Fruit fly (Drosophila melanogaster): ENCODE data around the gene snRNP-U1-C.

The snRNP-U1-C gene

dm6 chr3R:18997388-18998287, 14.2 kb upstream of the snRNP-U1-C start (continued):
- TF ChIP-seq CHES-1-like (GFP tag; optimal IDR thresholded peaks at IDR 0.05) (peak; percentile 72), CG8290 (GFP tag; optimal IDR thresholded peaks at IDR 0.05) (no peak), CG8290 (tag; optimal IDR thresholded peaks at IDR 0.05) (peak; percentile 64 to 97), dpn (GFP tag; optimal IDR thresholded peaks at IDR 0.05) (peak in 1 of 2 experiments; percentile 21), al (GFP tag; IDR thresholded peaks at IDR 0.05) (no peak), CG3847 (GFP tag; IDR thresholded peaks at IDR 0.05) (peak; percentile 33; the same call in 1 of the 2 replicates), pzg (GFP tag; optimal IDR thresholded peaks at IDR 0.05) (no peak), CG4360 (GFP tag; IDR thresholded peaks at IDR 0.05) (peak; percentile 44; the same call in 1 of the 2 replicates), CG15696 (tag; optimal IDR thresholded peaks at IDR 0.05) (peak; percentile 88), CG31365 (tag; optimal IDR thresholded peaks at IDR 0.05) (peak; percentile 58), CG33213 (GFP tag; optimal IDR thresholded peaks at IDR 0.05) (peak; percentile 6), Sox100B (GFP tag; optimal IDR thresholded peaks at IDR 0.05) (peak; percentile 80), prd (optimal IDR thresholded peaks at IDR 0.05) (no peak), prd (GFP tag; IDR thresholded peaks at IDR 0.05) (no peak), CG12391 (tag; optimal IDR thresholded peaks at IDR 0.05) (peak; percentile 71), trem (tag; optimal IDR thresholded peaks at IDR 0.05) (peak; percentile 52), CG13424 (tag; optimal IDR thresholded peaks at IDR 0.05) (peak; percentile 77), Rfx (GFP tag; IDR thresholded peaks at IDR 0.05) (no peak), CG18764 (GFP tag; optimal IDR thresholded peaks at IDR 0.05) (peak; percentile 25), CG3407 (GFP tag; optimal IDR thresholded peaks at IDR 0.05) (peak; percentile 96), CG2889 (GFP tag; IDR thresholded peaks at IDR 0.05) (no peak), CG10366 (GFP tag; IDR thresholded peaks at IDR 0.05) (peak; percentile 55; the same call in 1 of the 2 replicates), bowl (GFP tag; IDR thresholded peaks at IDR 0.05) (0 out of 2 replicates have a peak, but pooled peaks have one; percentile 36), fd64A (GFP tag; optimal IDR thresholded peaks at IDR 0.05) (peak; percentile 90), CrebB (tag; optimal IDR thresholded peaks at IDR 0.05) (peak; percentile 90), Pdp1 (GFP tag; optimal IDR thresholded peaks at IDR 0.05) (peak in 1 of 2 experiments; percentile 38), pros (GFP tag; optimal IDR thresholded peaks at IDR 0.05) (no peak), stc (GFP tag; IDR thresholded peaks at IDR 0.05) (peak; percentile 79; the same call in 1 of the 2 replicates), D (optimal IDR thresholded peaks at IDR 0.05) (no peak), D (GFP tag; optimal IDR thresholded peaks at IDR 0.05) (peak; percentile 79), CG5180 (GFP tag; optimal IDR thresholded peaks at IDR 0.05) (peak; percentile 68), ERR (GFP tag; optimal IDR thresholded peaks at IDR 0.05) (no peak), Dll (GFP tag; IDR thresholded peaks at IDR 0.05; ENCODE audit: partially characterized antibody) (0 out of 4 replicates have a peak, but pooled peaks have one; percentile 12), CG12299 (tag; optimal IDR thresholded peaks at IDR 0.05) (peak; percentile 86), knrl (GFP tag; IDR thresholded peaks at IDR 0.05; ENCODE audit: partially characterized antibody) (no peak), D19A (tag; optimal IDR thresholded peaks at IDR 0.05) (peak; percentile 54), Dip2 (GFP tag; IDR thresholded peaks at IDR 0.05) (no peak), pfk (GFP tag; optimal IDR thresholded peaks at IDR 0.05) (peak; percentile 27), CG17612 (GFP tag; IDR thresholded peaks at IDR 0.05) (0 out of 2 replicates have a peak, but pooled peaks have one; percentile 35), CG43689 (GFP tag; IDR thresholded peaks at IDR 0.05) (no peak), psq (GFP tag; optimal IDR thresholded peaks at IDR 0.05) (peak; percentile 75), Kr (GFP tag; optimal IDR thresholded peaks at IDR 0.05) (peak; percentile 95), phol (tag; optimal IDR thresholded peaks at IDR 0.05) (no peak), CG12942 (GFP tag; optimal IDR thresholded peaks at IDR 0.05) (peak; percentile 48), vnd (GFP tag; IDR thresholded peaks at IDR 0.05; ENCODE audit: partially characterized antibody) (no peak), Bteb2 (GFP tag; optimal IDR thresholded peaks at IDR 0.05) (peak; percentile 26), bsh (GFP tag; optimal IDR thresholded peaks at IDR 0.05) (peak in 1 of 2 experiments; percentile 90), CG11504 (tag; optimal IDR thresholded peaks at IDR 0.05) (peak; percentile 49)

Data from whole organism, embryonic.